Fruit fly (Drosophila melanogaster) whole organism, embryonic: Measurements from ENCODE around the gene CG3224.
A peak's percentile ranks its signal among the peaks of the same experiment; 100 is the strongest.

Experiments used
- C15 ChIP-seq: fragments of 200-800 bp; sonication (Bioruptor generic); IDR thresholded peaks from 3 replicates; pipeline ENCODE4 v1.3.6; 2022; ENCODE audit warnings: missing biosample characterization, missing genetic modification characterization
- CG10209 ChIP-seq: fragments of 200-800 bp; sonication (Bioruptor generic); optimal IDR thresholded peaks from 3 replicates; lab custom pipeline; 2017; ENCODE audit warnings: missing biosample characterization, mild to moderate bottlenecking, missing genetic modification characterization, missing genetic modification reagents
- CG10431 ChIP-seq: fragments of 200-800 bp; sonication (Bioruptor generic); optimal IDR thresholded peaks from 3 replicates; lab custom pipeline; 2018; ENCODE audit warnings: missing biosample characterization, mild to moderate bottlenecking, missing genetic modification characterization
- CG10543 ChIP-seq: fragments of 200-800 bp; sonication (Bioruptor generic); optimal IDR thresholded peaks from 3 replicates; lab custom pipeline; 2017; ENCODE audit warnings: missing biosample characterization, mild to moderate bottlenecking, missing genetic modification characterization, moderate library complexity
- CG12299 ChIP-seq: fragments of 200-800 bp; sonication (Bioruptor generic); optimal IDR thresholded peaks from 2 replicates; lab custom pipeline; 2018; ENCODE audit warnings: missing biosample characterization, mild to moderate bottlenecking, missing genetic modification characterization
- CG14667 ChIP-seq: fragments of 200-800 bp; sonication (Bioruptor generic); IDR thresholded peaks from 2 replicates; pipeline ENCODE4 v1.3.6; 2022; ENCODE audit warnings: missing biosample characterization, missing genetic modification characterization
- CG15479 ChIP-seq: fragments of 200-800 bp; sonication (Bioruptor generic); optimal IDR thresholded peaks from 3 replicates; lab custom pipeline; 2019; ENCODE audit warnings: missing biosample characterization, mild to moderate bottlenecking, missing genetic modification characterization, moderate library complexity
- CG15601 ChIP-seq: fragments of 200-800 bp; sonication (Bioruptor generic); optimal IDR thresholded peaks from 3 replicates; lab custom pipeline; 2019; ENCODE audit warnings: missing biosample characterization, mild to moderate bottlenecking, missing genetic modification characterization, moderate library complexity
- CG30403 ChIP-seq: fragments of 200-800 bp; sonication (Bioruptor generic); optimal IDR thresholded peaks from 3 replicates; lab custom pipeline; 2016; ENCODE audit warnings: missing biosample characterization, missing genetic modification characterization
- CG7745 ChIP-seq: fragments of 200-800 bp; sonication (Bioruptor generic); optimal IDR thresholded peaks from 2 replicates; lab custom pipeline; 2018; ENCODE audit warnings: missing biosample characterization, mild to moderate bottlenecking, missing genetic modification characterization, moderate library complexity
- CG7839 ChIP-seq: fragments of 200-800 bp; sonication (Bioruptor generic); optimal IDR thresholded peaks from 3 replicates; lab custom pipeline; 2018; ENCODE audit warnings: missing biosample characterization, mild to moderate bottlenecking, missing genetic modification characterization, moderate library complexity
- CHES-1-like ChIP-seq: fragments of 200-800 bp; sonication (Bioruptor generic); optimal IDR thresholded peaks from 2 replicates; lab custom pipeline; 2016; ENCODE audit warnings: missing biosample characterization, missing genetic modification characterization
- Chrac-16 ChIP-seq: fragments of 200-800 bp; sonication (Bioruptor generic); optimal IDR thresholded peaks from 3 replicates; lab custom pipeline; 2016; ENCODE audit warnings: missing biosample characterization, missing genetic modification characterization
- Deaf1 ChIP-seq: fragments of 200-800 bp; optimal IDR thresholded peaks from 3 replicates; lab custom pipeline; 2019; ENCODE audit warnings: missing biosample characterization, mild to moderate bottlenecking, missing genetic modification characterization, moderate library complexity
- Dp ChIP-seq: fragments of 200-800 bp; sonication (Bioruptor generic); optimal IDR thresholded peaks from 2 replicates; lab custom pipeline; 2018; ENCODE audit warnings: missing biosample characterization, mild to moderate bottlenecking, missing genetic modification characterization, moderate library complexity
- Elba2 ChIP-seq: fragments of 200-800 bp; sonication (Bioruptor generic); optimal IDR thresholded peaks from 3 replicates; lab custom pipeline; 2016; ENCODE audit warnings: missing biosample characterization, missing genetic modification characterization
- Gsc ChIP-seq: fragments of 200-800 bp; sonication (Bioruptor generic); IDR thresholded peaks from 2 replicates; pipeline ENCODE4 v1.3.6; 2022; ENCODE audit warnings: missing biosample characterization, missing genetic modification characterization
- Hsf ChIP-seq: fragments of 200-800 bp; sonication (Bioruptor generic); optimal IDR thresholded peaks from 3 replicates; lab custom pipeline; 2016; ENCODE audit warnings: missing biosample characterization, missing genetic modification characterization
- Lhr ChIP-seq: fragments of 200-800 bp; sonication (Bioruptor generic); optimal IDR thresholded peaks from 3 replicates; lab custom pipeline; 2017; ENCODE audit warnings: mild to moderate bottlenecking, missing biosample characterization, missing genetic modification reagents, missing genetic modification characterization
- Nf-YB ChIP-seq: fragments of 200-800 bp; sonication (Bioruptor generic); optimal IDR thresholded peaks from 3 replicates; lab custom pipeline; 2019; ENCODE audit warnings: missing biosample characterization, mild to moderate bottlenecking, missing genetic modification characterization, moderate library complexity
- Opbp ChIP-seq: fragments of 200-800 bp; sonication (Bioruptor generic); IDR thresholded peaks from 3 replicates; pipeline ENCODE4 v1.3.6; 2022; ENCODE audit warnings: missing biosample characterization, missing genetic modification characterization; ENCODE audit not compliant: partially characterized antibody
- Rfx ChIP-seq: fragments of 200-800 bp; sonication (Bioruptor generic); IDR thresholded peaks from 2 replicates; pipeline ENCODE4 v1.3.6; 2022; ENCODE audit warnings: missing biosample characterization, missing genetic modification characterization
- Side ChIP-seq: fragments of 200-800 bp; sonication (Bioruptor generic); optimal IDR thresholded peaks from 2 replicates; lab custom pipeline; 2016; ENCODE audit warnings: missing biosample characterization, missing genetic modification characterization
- Sry-β ChIP-seq: fragments of 200-800 bp; sonication (Bioruptor generic); optimal IDR thresholded peaks from 2 replicates; lab custom pipeline; 2018; ENCODE audit warnings: missing biosample characterization, mild to moderate bottlenecking, missing genetic modification characterization, moderate library complexity
- Trl ChIP-seq, 3 experiments: fragments of >200 bp in 2 of 3; fragments of 200-800 bp in 1 of 3; sonication (Bioruptor generic) in 1 of 3; optimal IDR thresholded peaks; 2 replicates in 1 of 3; 3 replicates in 2 of 3; lab custom pipeline; 2016 to 2017; ENCODE audit warnings: missing biosample characterization in 1 of 3, missing genetic modification characterization in 1 of 3
- ap ChIP-seq: fragments of 200-800 bp; sonication (Bioruptor generic); IDR thresholded peaks from 2 replicates; pipeline ENCODE4 v1.3.6; 2022; ENCODE audit warnings: missing biosample characterization, missing genetic modification characterization
- btn ChIP-seq: fragments of 200-800 bp; sonication (Bioruptor generic); optimal IDR thresholded peaks from 2 replicates; lab custom pipeline; 2016; ENCODE audit warnings: missing biosample characterization, missing genetic modification characterization
- chn ChIP-seq: fragments of 200-800 bp; sonication (Bioruptor generic); optimal IDR thresholded peaks from 2 replicates; lab custom pipeline; 2016; ENCODE audit warnings: missing biosample characterization, missing genetic modification characterization
- crc ChIP-seq: fragments of 200-800 bp; sonication (Bioruptor generic); optimal IDR thresholded peaks from 2 replicates; lab custom pipeline; 2016; ENCODE audit warnings: missing biosample characterization, missing genetic modification characterization
- disco-r ChIP-seq: fragments of 200-800 bp; sonication (Bioruptor generic); optimal IDR thresholded peaks from 2 replicates; lab custom pipeline; 2016; ENCODE audit warnings: missing biosample characterization, missing genetic modification characterization
- dmrt11E ChIP-seq: fragments of 200-800 bp; sonication (Bioruptor generic); optimal IDR thresholded peaks from 3 replicates; lab custom pipeline; 2018; ENCODE audit warnings: missing biosample characterization, mild to moderate bottlenecking, missing genetic modification characterization, moderate library complexity
- exex ChIP-seq: fragments of 200-800 bp; sonication (Bioruptor generic); optimal IDR thresholded peaks from 4 replicates; lab custom pipeline; 2018; ENCODE audit warnings: missing biosample characterization, mild to moderate bottlenecking, missing genetic modification characterization, moderate library complexity
- eyg ChIP-seq: fragments of 200-800 bp; sonication (Bioruptor generic); optimal IDR thresholded peaks from 3 replicates; lab custom pipeline; 2016; ENCODE audit warnings: missing biosample characterization, missing genetic modification characterization
- grn ChIP-seq: fragments of 200-800 bp; sonication (Bioruptor generic); optimal IDR thresholded peaks from 3 replicates; lab custom pipeline; 2017; ENCODE audit warnings: missing biosample characterization, missing genetic modification characterization
- jumu ChIP-seq: fragments of 200-800 bp; sonication (Bioruptor generic); optimal IDR thresholded peaks from 3 replicates; lab custom pipeline; 2016; ENCODE audit warnings: missing biosample characterization, missing genetic modification characterization
- lmd ChIP-seq: fragments of 200-800 bp; sonication (Bioruptor generic); IDR thresholded peaks from 2 replicates; pipeline ENCODE4 v1.3.6; 2022; ENCODE audit warnings: missing biosample characterization, missing genetic modification characterization
- maf-S ChIP-seq: fragments of 200-800 bp; sonication (Bioruptor generic); optimal IDR thresholded peaks from 2 replicates; lab custom pipeline; 2016; ENCODE audit warnings: missing biosample characterization, missing genetic modification characterization
- oc ChIP-seq: fragments of 200-800 bp; sonication (Bioruptor generic); optimal IDR thresholded peaks from 2 replicates; lab custom pipeline; 2018; ENCODE audit warnings: missing biosample characterization, mild to moderate bottlenecking, missing genetic modification characterization, moderate library complexity
- org-1 ChIP-seq: fragments of 200-800 bp; sonication (Bioruptor generic); optimal IDR thresholded peaks from 2 replicates; lab custom pipeline; 2017; ENCODE audit warnings: missing biosample characterization, missing genetic modification characterization
- phol ChIP-seq: fragments of 200-800 bp; sonication (Bioruptor generic); optimal IDR thresholded peaks from 3 replicates; lab custom pipeline; 2018; ENCODE audit warnings: missing biosample characterization, mild to moderate bottlenecking, missing genetic modification characterization, moderate library complexity
- psq ChIP-seq: fragments of 200-800 bp; sonication (Bioruptor generic); optimal IDR thresholded peaks from 2 replicates; lab custom pipeline; 2017; ENCODE audit warnings: missing biosample characterization, missing genetic modification characterization
- pum ChIP-seq: fragments of 200-800 bp; sonication (Bioruptor generic); optimal IDR thresholded peaks from 2 replicates; lab custom pipeline; 2016; ENCODE audit warnings: missing biosample characterization, missing genetic modification characterization
- pzg ChIP-seq: fragments of 200-800 bp; sonication (Bioruptor generic); optimal IDR thresholded peaks from 3 replicates; lab custom pipeline; 2018; ENCODE audit warnings: missing biosample characterization, mild to moderate bottlenecking, missing genetic modification characterization, moderate library complexity
- sisA ChIP-seq: fragments of 200-800 bp; sonication (Bioruptor generic); IDR thresholded peaks from 2 replicates; pipeline ENCODE4 v1.3.6; 2022; ENCODE audit warnings: missing biosample characterization, missing genetic modification characterization
- slp2 ChIP-seq: fragments of 200-800 bp; sonication (Bioruptor generic); optimal IDR thresholded peaks from 2 replicates; lab custom pipeline; 2016; ENCODE audit warnings: missing biosample characterization, missing genetic modification characterization
- ssp ChIP-seq: fragments of 200-800 bp; sonication (Bioruptor generic); IDR thresholded peaks from 2 replicates; pipeline ENCODE4 v1.3.6; 2022; ENCODE audit warnings: missing biosample characterization, missing genetic modification characterization
- tio ChIP-seq: fragments of 200-800 bp; sonication (Bioruptor generic); optimal IDR thresholded peaks from 2 replicates; lab custom pipeline; 2017; ENCODE audit warnings: missing biosample characterization, missing genetic modification characterization, inconsistent platforms
- unc-4 ChIP-seq: fragments of 200-800 bp; sonication (Bioruptor generic); IDR thresholded peaks from 2 replicates; pipeline ENCODE4 v1.3.6; 2022; ENCODE audit warnings: missing biosample characterization, missing genetic modification characterization; ENCODE audit not compliant: partially characterized antibody
- unpg ChIP-seq: fragments of 200-800 bp; sonication (Bioruptor generic); optimal IDR thresholded peaks from 3 replicates; lab custom pipeline; 2018; ENCODE audit warnings: missing biosample characterization, mild to moderate bottlenecking, missing genetic modification characterization, moderate library complexity
- vvl ChIP-seq: fragments of 200-800 bp; sonication (Bioruptor generic); IDR thresholded peaks from 2 replicates; pipeline ENCODE4 v1.3.6; 2022; ENCODE audit warnings: missing biosample characterization, missing genetic modification characterization
- zfh1 ChIP-seq: fragments of 200-800 bp; sonication (Bioruptor generic); IDR thresholded peaks from 3 replicates; pipeline ENCODE4 v1.3.6; 2022; ENCODE audit warnings: missing biosample characterization, missing genetic modification characterization

Gene CG3224

DNA sequence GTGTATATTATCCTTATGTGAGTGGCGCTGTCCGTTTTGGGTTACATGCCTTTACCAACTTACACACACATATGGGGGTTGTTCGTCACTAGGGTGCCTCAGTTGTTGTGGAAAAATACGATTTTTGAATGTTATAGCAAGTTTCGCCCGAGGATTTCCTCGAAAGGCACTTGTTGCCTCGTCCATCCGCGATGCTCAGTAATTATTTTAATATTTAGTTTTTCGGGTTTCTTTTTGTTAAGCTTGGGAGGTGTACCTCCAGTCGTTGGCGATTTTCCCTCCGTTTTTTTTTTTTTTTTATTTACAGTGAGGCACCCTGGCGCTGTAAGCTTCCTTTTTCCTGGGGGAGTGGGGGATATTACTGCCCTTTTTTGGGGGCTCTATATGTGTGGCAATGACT lies 35.2 kb upstream of the CG3224 start (continued):
- TF ChIP-seq lmd (GFP tag; lab: Robert Waterston, UW) (peak; percentile 58), C15 (GFP tag; lab: Robert Waterston, UW) (no peak), ssp (GFP tag; lab: Robert Waterston, UW) (peak; percentile 35; the same call in 1 of the 2 replicates), CG15479 (GFP tag; lab: Kevin White, UChicago) (no peak), Elba2 (GFP tag; lab: Kevin White, UChicago) (no peak), CG10209 (GFP tag; lab: Kevin White, UChicago) (peak; percentile 53), Gsc (GFP tag; lab: Robert Waterston, UW) (no peak), psq (GFP tag; lab: Kevin White, UChicago) (peak; percentile 4), oc (no peak), eyg (GFP tag; lab: Kevin White, UChicago) (peak; percentile 4), CG10543 (GFP tag; lab: Kevin White, UChicago) (peak; percentile 85), dmrt11E (tag; lab: Kevin White, UChicago) (peak; percentile 34), org-1 (peak; percentile 68), sisA (GFP tag; lab: Robert Waterston, UW) (peak; percentile 25; the same call in 1 of the 2 replicates), pzg (GFP tag; lab: Kevin White, UChicago) (no peak), CG14667 (GFP tag; lab: Robert Waterston, UW) (peak; percentile 51), Opbp (GFP tag; lab: Robert Waterston, UW) (no peak), exex (tag; lab: Kevin White, UChicago) (peak; percentile 54), unc-4 (GFP tag; lab: Robert Waterston, UW) (no peak), CHES-1-like (GFP tag; lab: Kevin White, UChicago) (peak; percentile 32), tio (GFP tag; lab: Kevin White, UChicago) (no peak), Side (GFP tag; lab: Kevin White, UChicago) (peak; percentile 58), disco-r (peak; percentile 29), Trl (optimal IDR thresholded peaks at IDR 0.05; lab: Kevin White, UChicago) (no peak), Trl (GFP tag; optimal IDR thresholded peaks at IDR 0.05; lab: Kevin White, UChicago) (peak; percentile 28), Nf-YB (GFP tag; lab: Kevin White, UChicago) (peak; percentile 50), crc (GFP tag; lab: Kevin White, UChicago) (peak; percentile 48), jumu (GFP tag; lab: Kevin White, UChicago) (peak; percentile 15), Deaf1 (tag; lab: Kevin White, UChicago) (peak; percentile 27), pum (GFP tag; lab: Kevin White, UChicago) (peak; percentile 19), Lhr (GFP tag; lab: Kevin White, UChicago) (no peak), Hsf (GFP tag; lab: Kevin White, UChicago) (peak; percentile 60), vvl (GFP tag; lab: Robert Waterston, UW) (peak; percentile 86), Chrac-16 (GFP tag; lab: Kevin White, UChicago) (peak; percentile 33), chn (GFP tag; lab: Kevin White, UChicago) (peak; percentile 37), Sry-β (GFP tag; lab: Kevin White, UChicago) (no peak), maf-S (GFP tag; lab: Kevin White, UChicago) (no peak), CG15601 (tag; lab: Kevin White, UChicago) (peak; percentile 62), slp2 (peak; percentile 19), zfh1 (GFP tag; lab: Robert Waterston, UW) (peak; percentile 52; the same call in 1 of the 3 replicates), grn (GFP tag; lab: Kevin White, UChicago) (no peak), phol (peak; percentile 59), Dp (no peak), CG12299 (tag; lab: Kevin White, UChicago) (peak; percentile 66), CG30403 (GFP tag; lab: Kevin White, UChicago) (peak; percentile 67), btn (no peak), ap (peak; percentile 48), unpg (GFP tag; lab: Kevin White, UChicago) (peak; percentile 75), CG7839 (tag; lab: Kevin White, UChicago) (peak; percentile 71), CG10431 (GFP tag; lab: Kevin White, UChicago) (peak; percentile 48), Rfx (GFP tag; lab: Robert Waterston, UW) (peak; percentile 68), CG7745 (tag; lab: Kevin White, UChicago) (no peak)
